Fruit fly (Drosophila melanogaster): ENCODE data around the gene CG4678.

- TF ChIP-seq rn (GFP tag; IDR thresholded peaks at IDR 0.05) (no peak), CG9948 (tag; optimal IDR thresholded peaks at IDR 0.05) (peak; percentile 25), CG8301 (tag; optimal IDR thresholded peaks at IDR 0.05) (no peak), CG8159 (tag; optimal IDR thresholded peaks at IDR 0.05) (peak; percentile 18), CG10348 (GFP tag; IDR thresholded peaks at IDR 0.05) (no peak), Ets98B (GFP tag; IDR thresholded peaks at IDR 0.05) (no peak), fd96Ca (GFP tag; IDR thresholded peaks at IDR 0.05) (no peak), CG32121 (GFP tag; IDR thresholded peaks at IDR 0.05) (no peak), CG14655 (GFP tag; optimal IDR thresholded peaks at IDR 0.05) (no peak)
Observed at dm6 chrX:16677163-16677562, 18.8 kb upstream of the CG4678 start.
